Worm (Caenorhabditis elegans) whole organism, dauer: ENCODE data around the gene rpi-2.

ENCODE experiments used
- unc-62 ChIP-seq: sonication (generic microtip); optimal IDR thresholded peaks from 2 replicates; lab custom pipeline; 2017; ENCODE audit warnings: missing biosample characterization, missing genetic modification reagents, missing genetic modification characterization

Gene rpi-2

DNA sequence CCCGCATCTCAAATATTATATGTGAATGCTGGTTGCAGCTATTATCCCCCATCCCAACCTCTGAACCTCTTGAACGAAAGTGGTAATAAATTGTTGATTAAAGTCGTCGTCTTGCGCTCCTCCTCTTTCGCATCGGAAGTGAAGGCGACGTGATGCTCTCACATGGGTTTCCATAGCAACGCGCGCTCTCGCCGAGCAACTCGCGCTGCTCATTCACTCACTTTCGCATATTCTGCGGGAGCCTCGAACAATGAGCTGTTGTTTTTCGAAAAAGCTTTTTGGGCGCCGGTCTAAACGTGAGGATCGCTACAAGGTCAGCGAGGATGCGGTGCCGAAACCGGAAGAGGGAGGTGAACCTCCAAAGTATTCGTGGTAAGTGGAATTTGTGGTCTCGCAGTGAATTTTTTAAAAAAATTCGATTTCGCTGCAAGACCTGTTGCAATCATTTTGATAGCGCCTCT lies at the start of gene rpi-2:
Gene rpi-2 (plus strand): TSS at position 234 of the 461 bp plus-strand sequence.
- TF ChIP-seq unc-62 (GFP tag; lab: Kevin White, UChicago), result no peak

DNA sequence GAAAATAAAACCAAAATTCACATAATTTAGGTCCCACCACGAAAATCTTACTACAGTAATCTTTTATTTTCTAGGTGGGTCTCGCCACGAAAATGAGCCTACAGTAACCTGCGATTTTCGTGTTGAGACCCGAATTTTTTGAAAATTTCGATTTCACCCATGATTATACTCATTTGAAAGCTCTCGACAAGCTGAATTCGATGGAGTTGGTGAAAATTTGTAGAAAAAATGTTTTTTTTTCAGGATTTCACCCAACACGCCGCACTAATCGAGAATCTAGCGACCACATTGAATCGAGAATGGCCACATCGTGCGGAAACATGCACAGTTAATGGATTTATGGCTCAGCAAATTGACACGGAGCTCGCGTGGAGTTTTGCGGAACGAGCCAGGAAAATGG lies 48.2 kb upstream of the rpi-2 start:
- no peak for TF ChIP-seq unc-62 (GFP tag; lab: Kevin White, UChicago)

DNA sequence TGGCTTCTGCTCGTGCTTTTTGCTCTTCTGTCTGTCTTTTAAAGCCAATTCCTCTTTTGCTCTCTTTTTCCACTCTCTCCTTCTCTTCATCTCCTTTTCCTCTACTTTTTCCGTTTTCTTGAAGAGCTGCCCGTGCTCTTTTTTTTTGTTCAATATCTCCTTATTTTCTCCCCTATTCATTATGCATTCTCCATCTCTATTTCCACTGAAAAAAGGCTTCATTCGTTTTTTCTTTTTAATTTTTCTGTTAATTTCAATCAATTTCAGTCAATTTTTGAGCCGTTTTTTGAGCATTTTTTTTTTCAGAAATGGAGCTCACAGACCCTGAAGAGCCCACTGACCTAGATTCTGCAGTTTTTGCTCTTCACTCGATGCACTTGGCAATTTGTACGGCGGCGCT lies 38.7 kb upstream of the rpi-2 start, which contains the start of gene Y41D4B.1:
Gene Y41D4B.1 (plus strand): TSS at position 301 of the 400 bp plus-strand sequence.
- no peak for TF ChIP-seq unc-62 (GFP tag; lab: Kevin White, UChicago)

DNA sequence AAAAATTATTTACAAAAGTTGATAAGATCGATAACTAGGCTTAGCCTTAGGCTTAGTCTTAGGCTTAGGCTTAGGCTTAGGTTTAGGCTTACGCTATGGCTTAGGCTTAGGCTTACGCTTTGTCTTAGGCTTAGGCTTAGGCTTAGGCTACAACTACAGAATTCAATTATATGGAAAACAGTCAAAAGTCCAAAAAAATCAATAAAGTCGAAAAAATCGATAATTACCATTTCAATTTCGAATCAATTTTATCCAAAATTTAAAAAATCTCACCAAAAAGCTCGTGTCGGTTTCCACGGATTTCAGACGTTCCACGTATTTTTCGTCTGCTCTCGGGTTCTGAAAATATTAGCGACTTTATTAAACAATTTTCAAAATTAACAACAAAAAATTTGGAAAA lies 34.1 kb upstream of the rpi-2 start:
- no peak for TF ChIP-seq unc-62 (GFP tag; lab: Kevin White, UChicago)

DNA sequence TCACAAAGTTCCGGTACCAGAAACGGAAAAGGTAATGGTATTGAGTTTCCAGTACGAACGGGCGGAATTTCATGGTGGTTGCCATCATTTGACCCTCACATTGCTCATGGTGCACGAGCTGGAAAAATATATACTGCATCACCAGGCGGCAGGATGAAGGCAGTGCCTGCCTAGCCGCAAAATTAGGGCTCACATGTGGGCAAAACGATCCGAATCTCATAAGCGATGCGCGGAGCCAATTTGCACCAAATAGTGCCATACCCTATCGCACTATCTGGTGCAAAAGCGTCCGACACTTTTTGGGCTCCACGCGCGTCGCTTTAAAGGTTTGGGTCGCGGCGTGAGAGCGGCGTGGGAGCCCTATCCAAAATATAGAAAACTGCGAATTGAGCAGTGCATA lies 31.8 kb upstream of the rpi-2 start:
- no peak for TF ChIP-seq unc-62 (GFP tag; lab: Kevin White, UChicago)

DNA sequence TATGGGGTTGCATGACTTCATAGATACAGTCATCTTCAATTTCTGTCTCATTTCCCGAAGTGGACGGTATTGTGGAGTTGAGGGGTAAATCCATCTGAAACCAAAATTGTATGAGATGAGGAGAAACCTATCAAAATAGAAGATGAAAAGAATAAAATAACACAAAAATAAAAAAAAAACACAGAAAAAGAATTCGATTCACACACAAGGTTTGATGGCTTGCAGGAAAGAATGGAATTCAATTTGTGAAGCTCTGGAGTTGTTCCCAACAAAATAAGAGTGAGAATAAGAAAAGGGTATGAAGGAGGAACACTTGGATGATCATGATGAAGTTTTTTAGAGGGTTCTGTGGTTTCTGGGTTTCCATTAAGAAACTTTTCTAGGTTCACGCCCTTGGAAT lies 29.0 kb upstream of the rpi-2 start, which contains the start of gene Y41D4B.24:
Gene Y41D4B.24 (minus strand): TSS at position 101 of the 400 bp plus-strand sequence.
- no peak for TF ChIP-seq unc-62 (GFP tag; lab: Kevin White, UChicago)

DNA sequence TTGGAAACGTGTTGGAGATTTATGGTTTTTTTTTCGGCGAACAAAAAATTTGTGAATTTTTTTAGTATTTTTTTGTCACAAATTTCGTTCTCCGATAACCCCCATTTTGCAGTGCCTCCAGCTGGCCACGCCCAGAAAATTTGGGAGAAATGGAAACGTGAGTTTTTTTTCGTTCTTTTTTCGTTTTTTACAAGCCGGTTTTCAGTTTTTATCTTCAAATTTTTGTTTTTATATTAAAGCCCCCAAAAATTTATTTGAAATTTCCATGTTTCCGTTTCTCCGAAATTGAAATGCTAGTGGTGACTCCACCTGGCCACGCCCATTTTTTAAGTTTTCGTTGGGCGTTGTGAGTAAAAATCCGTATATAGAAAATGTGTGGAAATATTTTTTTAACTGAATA lies 23.9 kb upstream of the rpi-2 start:
- TF ChIP-seq unc-62 (GFP tag; lab: Kevin White, UChicago), result no peak

DNA sequence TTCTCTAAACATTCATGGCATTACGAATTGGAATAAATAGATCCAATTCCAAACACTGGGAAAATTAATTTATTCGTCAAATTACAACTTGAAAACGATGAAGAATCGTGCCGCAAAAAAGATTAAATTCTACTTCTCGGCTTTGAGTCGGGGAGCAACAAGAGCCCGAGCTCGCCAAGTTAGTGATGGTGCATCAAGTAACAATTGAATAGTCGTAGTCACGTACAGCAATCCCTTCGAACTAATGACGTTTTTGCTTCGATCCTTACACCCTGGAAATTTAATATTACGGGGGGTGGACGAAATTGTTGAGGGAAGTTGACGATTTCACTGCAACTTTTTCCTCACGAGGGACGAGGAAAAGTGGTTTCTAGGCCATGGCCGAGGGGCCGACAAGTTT lies 19.4 kb upstream of the rpi-2 start:
- TF ChIP-seq unc-62 (GFP tag; lab: Kevin White, UChicago), result no peak

DNA sequence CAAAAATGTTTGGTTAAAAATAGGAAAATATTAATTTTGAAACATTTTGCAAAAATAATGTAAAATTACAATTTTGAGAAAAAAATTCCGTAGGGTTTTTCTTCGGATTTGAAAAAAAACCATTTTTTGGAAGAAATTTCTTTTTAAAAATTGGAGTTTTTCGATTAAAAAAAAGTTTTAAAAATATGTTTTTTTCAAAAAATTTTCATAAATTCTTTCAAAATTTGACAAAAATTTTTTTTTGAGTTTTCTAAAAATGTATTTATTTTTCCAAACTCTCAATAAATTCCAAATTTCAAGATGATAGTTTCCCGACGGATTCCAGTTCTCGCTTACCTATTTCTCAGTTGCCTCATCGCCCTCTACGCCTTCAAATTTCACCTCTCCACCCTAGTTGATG lies 11.5 kb upstream of the rpi-2 start, which contains the start of gene bus-2:
Gene bus-2 (plus strand): TSS at position 301 of the 400 bp plus-strand sequence.
- no peak for TF ChIP-seq unc-62 (GFP tag; lab: Kevin White, UChicago)

DNA sequence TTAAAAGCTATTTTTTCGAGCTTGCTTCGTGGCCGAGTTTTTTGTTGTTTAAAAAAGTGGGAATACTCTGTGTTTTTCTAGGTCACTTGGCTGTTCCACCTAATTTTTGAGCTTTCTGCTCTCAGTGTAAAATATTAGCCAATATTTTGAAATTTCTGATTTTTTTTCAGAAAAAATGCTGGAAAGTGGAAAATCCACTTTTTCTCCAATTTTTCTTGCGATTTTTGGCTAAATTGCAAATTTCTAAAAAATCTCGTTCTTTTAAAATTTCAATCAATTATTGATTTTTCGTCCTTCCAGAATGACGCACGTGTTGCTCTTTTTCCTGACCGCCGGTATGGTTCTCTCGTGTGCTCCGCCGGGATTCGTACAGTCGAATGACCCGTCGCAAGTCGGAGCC lies 4.1 kb upstream of the rpi-2 start, which contains the start of gene K08D12.4:
Gene K08D12.4 (plus strand): TSS at position 301 of the 400 bp plus-strand sequence.
- no peak for TF ChIP-seq unc-62 (GFP tag; lab: Kevin White, UChicago)

DNA sequence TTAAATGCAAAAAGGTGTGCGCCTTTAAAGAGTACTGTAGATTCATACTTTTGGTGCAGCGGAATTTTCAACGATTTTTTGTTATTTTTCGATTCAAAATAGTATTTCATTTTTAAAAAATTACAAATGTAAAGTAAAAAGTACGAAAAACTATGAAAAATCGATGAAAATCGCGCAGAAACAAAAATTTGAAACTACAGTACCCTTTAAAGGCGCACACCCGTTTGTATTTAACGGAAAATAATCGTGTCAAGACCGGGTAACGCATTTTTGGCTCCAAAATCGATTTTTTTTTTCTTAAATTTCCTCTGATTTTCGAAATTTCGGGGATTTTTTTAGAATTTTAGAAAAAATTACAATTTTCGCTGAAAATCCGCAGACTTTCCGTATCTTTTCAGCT lies 3.1 kb upstream of the rpi-2 start:
- TF ChIP-seq unc-62 (GFP tag; lab: Kevin White, UChicago), result no peak

DNA sequence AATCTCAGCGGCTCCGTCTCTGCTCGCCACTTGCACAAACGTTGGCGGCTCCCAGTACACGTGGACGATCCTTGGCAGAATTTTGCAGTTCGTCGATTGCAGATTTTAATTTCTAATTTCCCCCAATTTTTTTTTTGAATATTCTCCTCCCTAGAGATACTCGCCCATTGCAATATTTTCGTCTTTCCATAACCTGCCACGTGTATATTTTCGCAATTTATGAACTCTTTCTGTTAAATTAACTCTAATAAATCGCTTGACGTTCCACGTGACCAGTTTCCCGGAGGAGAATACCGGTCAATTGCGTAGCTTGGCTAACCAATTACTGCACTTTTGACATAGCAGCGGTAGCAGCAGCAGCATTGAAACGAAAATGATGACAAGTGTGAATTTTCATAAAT lies 2.6 kb upstream of the rpi-2 start:
- TF ChIP-seq unc-62 (GFP tag; lab: Kevin White, UChicago), result no peak

DNA sequence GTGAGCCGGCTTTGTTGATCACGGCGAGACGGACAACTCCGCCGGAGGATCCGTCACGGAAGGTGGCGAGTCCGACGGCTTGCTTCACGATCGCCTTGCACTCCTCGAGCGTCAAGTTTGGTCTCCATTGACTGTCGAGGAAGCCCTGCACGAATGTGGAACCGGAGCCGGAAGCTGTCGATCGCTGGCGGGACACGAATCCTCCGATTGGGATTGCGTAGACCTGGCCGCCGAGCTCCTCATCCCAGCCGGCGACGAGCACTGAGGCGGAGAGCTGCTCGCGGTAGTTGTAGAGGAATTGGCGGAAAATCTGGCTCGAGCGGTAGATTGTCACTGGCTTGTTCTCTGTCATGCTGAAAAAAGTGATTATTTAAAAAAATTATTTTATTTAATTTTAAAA lies 2.1 kb upstream of the rpi-2 start:
- no peak for TF ChIP-seq unc-62 (GFP tag; lab: Kevin White, UChicago)

DNA sequence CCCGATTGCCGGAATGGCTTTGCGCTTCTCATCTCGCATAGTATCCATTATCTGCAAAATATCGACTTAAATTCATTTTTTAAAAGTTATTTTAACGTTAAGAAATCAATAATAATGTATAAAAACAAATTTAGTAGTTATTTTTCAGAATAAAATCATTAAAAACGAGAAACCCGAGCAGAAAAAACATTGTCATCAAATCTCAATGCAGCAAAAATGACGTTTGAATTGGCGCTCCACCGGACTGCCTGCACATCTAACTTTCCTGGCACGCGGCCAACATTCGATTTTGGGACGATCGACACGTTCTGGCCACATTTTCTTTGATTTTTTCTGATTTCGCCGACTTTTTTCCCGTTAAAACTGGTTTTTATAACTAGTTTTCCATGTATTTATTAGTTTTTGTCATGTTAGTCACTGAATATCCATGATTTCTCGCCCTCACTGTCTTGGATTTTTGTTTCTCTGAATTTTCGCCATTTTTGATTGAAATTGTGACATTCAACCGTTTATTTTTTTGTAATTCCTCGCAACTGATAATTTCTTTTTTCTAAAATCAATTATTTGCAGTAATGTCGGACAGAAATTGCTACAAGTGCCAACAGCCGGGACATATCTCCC lies 1.3 kb upstream of the rpi-2 start, which contains the start of the genes pbs-1 and K08D12.3:
Gene pbs-1 (minus strand): TSS at position 51 of the 621 bp plus-strand sequence.
Gene K08D12.3 (plus strand): TSS at position 571 of the 621 bp plus-strand sequence.
- no peak for TF ChIP-seq unc-62 (GFP tag; lab: Kevin White, UChicago)

DNA sequence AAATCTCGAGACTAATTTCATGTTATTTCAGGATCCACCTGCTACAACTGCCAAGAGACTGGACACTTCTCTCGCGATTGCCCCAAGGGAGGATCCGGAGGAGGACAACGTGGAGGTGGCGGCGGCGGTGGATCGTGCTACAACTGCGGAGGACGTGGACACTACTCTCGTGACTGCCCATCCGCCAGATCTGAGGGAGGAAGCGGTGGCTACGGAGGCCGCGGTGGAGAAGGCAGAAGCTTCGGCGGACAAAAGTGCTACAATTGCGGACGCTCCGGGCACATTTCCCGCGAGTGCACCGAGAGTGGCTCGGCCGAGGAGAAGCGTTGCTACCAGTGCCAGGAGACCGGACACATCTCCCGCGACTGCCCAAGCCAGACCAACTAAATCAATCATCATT lies 527 bp upstream of the rpi-2 start:
- TF ChIP-seq unc-62 (GFP tag; lab: Kevin White, UChicago), result no peak

DNA sequence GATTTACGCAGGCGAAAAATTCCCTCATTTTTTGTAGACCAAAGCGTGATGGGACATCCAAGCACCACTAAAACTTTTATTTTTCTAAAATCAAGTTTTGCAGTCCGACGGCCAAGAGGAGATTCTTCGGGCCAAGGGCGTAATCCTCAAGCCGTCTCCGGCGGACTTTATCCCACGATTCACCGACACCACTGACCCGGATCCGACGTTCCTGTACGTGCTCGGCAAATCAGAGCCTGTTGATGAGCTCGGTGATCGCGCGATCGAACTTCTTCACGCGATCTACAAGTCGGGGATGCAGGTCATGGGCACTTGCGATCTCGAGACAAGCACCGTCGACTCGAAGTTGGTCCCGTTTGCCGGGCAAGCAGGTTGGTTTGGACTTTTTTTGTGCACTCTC lies 2.6 kb downstream of the rpi-2 start:
- no peak for TF ChIP-seq unc-62 (GFP tag; lab: Kevin White, UChicago)

DNA sequence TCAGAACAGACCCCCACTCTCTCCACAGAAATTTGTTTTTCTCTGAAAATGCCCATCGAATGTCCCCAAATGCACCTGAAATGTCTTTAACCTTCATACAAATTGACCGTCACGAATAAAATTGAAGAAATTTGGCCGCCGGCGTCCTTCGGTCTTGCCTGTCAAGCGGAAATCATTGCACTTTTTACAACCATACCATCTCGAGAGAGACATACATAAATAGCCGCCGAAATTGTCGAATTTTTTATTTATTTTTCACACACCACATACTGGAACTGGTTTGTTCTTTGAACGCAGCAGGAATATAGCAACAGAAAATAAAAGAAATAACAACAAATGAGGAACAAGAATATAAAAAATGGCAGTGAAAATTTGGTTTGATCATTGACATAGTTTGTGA lies 4.6 kb downstream of the rpi-2 start:
- no peak for TF ChIP-seq unc-62 (GFP tag; lab: Kevin White, UChicago)
